Fruit fly (Drosophila melanogaster) whole organism, adult: ENCODE results near the gene Sws1.

Experiments used
- CG11617 ChIP-seq: fragments of 200-800 bp; sonication (Bioruptor generic); optimal IDR thresholded peaks from 2 replicates; lab custom pipeline; 2017; ENCODE audit warnings: mild to moderate bottlenecking, missing biosample characterization, missing genetic modification reagents, missing genetic modification characterization
- CG14711 ChIP-seq: fragments of 200-800 bp; sonication (Bioruptor generic); optimal IDR thresholded peaks from 2 replicates; lab custom pipeline; 2018; ENCODE audit warnings: missing biosample characterization, mild to moderate bottlenecking, missing genetic modification characterization, moderate library complexity
- CG33017 ChIP-seq: fragments of 200-800 bp; sonication (Bioruptor generic); optimal IDR thresholded peaks from 2 replicates; lab custom pipeline; 2018; ENCODE audit warnings: missing biosample characterization, mild to moderate bottlenecking, missing genetic modification characterization, moderate library complexity
- CG5204 ChIP-seq: fragments of 200-800 bp; sonication (Bioruptor generic); optimal IDR thresholded peaks from 2 replicates; lab custom pipeline; 2016; ENCODE audit warnings: missing biosample characterization, missing genetic modification characterization
- CG7101 ChIP-seq: fragments of 200-800 bp; sonication (Bioruptor generic); optimal IDR thresholded peaks from 2 replicates; lab custom pipeline; 2018; ENCODE audit warnings: missing biosample characterization, mild to moderate bottlenecking, missing genetic modification characterization, moderate library complexity
- Hr96 ChIP-seq: fragments of 200-800 bp; sonication (Bioruptor generic); optimal IDR thresholded peaks from 2 replicates; lab custom pipeline; 2016; ENCODE audit warnings: missing biosample characterization, missing genetic modification characterization
- Mnt ChIP-seq: fragments of 200-800 bp; sonication (Bioruptor generic); optimal IDR thresholded peaks from 2 replicates; lab custom pipeline; 2016; ENCODE audit warnings: missing biosample characterization, mild to moderate bottlenecking, missing genetic modification characterization
- bab1 ChIP-seq: fragments of 200-800 bp; sonication (Bioruptor generic); optimal IDR thresholded peaks from 3 replicates; lab custom pipeline; 2019; ENCODE audit warnings: missing biosample characterization, mild to moderate bottlenecking, missing genetic modification characterization, moderate library complexity
- cic ChIP-seq: fragments of 200-800 bp; sonication (Bioruptor generic); optimal IDR thresholded peaks from 2 replicates; lab custom pipeline; 2017; ENCODE audit warnings: missing biosample characterization, mild to moderate bottlenecking, missing genetic modification characterization, moderate library complexity
- pad ChIP-seq: fragments of 200-800 bp; sonication (Bioruptor generic); optimal IDR thresholded peaks from 3 replicates; lab custom pipeline; 2017; ENCODE audit warnings: missing biosample characterization, missing genetic modification characterization, mild to moderate bottlenecking, moderate library complexity, missing genetic modification reagents
- tj ChIP-seq: fragments of 200-800 bp; sonication (Bioruptor generic); optimal IDR thresholded peaks from 3 replicates; lab custom pipeline; 2017; ENCODE audit warnings: missing biosample characterization, mild to moderate bottlenecking, missing genetic modification characterization, moderate library complexity
- toe ChIP-seq: fragments of 200-800 bp; sonication (Bioruptor generic); optimal IDR thresholded peaks from 2 replicates; lab custom pipeline; 2016; ENCODE audit warnings: missing biosample characterization, missing genetic modification characterization

DNA sequence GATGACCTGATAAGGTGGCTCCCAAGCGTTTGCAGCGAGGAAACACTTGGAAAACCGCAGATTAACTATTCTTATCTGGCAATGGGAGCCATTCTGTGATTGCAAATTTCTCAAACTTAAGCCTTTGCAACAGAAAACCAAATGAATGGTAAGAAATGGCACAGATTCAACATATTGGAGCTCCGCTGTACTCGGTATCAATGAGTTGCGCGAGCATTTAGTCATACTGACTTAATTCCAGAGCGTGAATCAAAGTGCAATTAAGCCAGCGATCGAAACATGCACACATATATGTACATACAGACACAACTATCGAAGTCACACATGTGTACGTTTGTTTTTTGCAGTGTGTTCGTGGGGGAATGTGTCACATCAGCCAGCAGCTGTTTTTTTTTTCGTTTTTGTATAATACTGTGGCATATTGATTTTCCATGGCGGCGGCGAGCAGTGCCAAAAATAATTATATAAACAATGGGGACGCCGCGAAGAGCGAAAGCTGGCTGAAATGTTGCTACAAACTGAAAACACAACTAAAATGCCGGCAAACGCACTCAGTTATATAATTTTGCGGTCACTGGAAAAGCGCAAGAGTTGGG lies 9.7 kb upstream of the Sws1 start:
- no peak for TF ChIP-seq cic (GFP tag; lab: Kevin White, UChicago)
- peak; percentile 10 for TF ChIP-seq Hr96 (GFP tag; lab: Kevin White, UChicago)
- TF ChIP-seq CG7101 (tag; lab: Kevin White, UChicago) = no peak
- TF ChIP-seq pad = peak; percentile 60
- TF ChIP-seq CG5204 (GFP tag; lab: Kevin White, UChicago) = no peak
- TF ChIP-seq CG11617 (GFP tag; lab: Kevin White, UChicago) = no peak
- peak; percentile 41 for TF ChIP-seq CG33017
- no peak for TF ChIP-seq CG14711
- no peak for TF ChIP-seq bab1 (GFP tag; lab: Kevin White, UChicago)
- peak; percentile 33 for TF ChIP-seq tj (GFP tag; lab: Kevin White, UChicago)
- TF ChIP-seq Mnt (GFP tag; lab: Kevin White, UChicago) = peak; percentile 16
- TF ChIP-seq toe (GFP tag; lab: Kevin White, UChicago) = no peak
